Fruit fly (Drosophila melanogaster) whole organism, embryonic: ENCODE data around the gene CstF50.
A peak's percentile ranks its signal among the peaks of the same experiment; 100 is the strongest.

Source experiments
- Atf-2 ChIP-seq: fragments of 200-800 bp; sonication (Bioruptor generic); optimal IDR thresholded peaks from 2 replicates; lab custom pipeline; 2016; ENCODE audit warnings: missing biosample characterization, missing genetic modification characterization
- BEAF-32 ChIP-seq: fragments of 200-800 bp; sonication (Bioruptor generic); optimal IDR thresholded peaks from 3 replicates; lab custom pipeline; 2017; ENCODE audit warnings: missing biosample characterization, missing genetic modification characterization, mild to moderate bottlenecking, moderate library complexity, missing genetic modification reagents
- CG10267 ChIP-seq: fragments of 200-800 bp; sonication (Bioruptor generic); optimal IDR thresholded peaks from 2 replicates; lab custom pipeline; 2018; ENCODE audit warnings: missing biosample characterization, mild to moderate bottlenecking, missing genetic modification characterization, moderate library complexity
- CG11085 ChIP-seq: fragments of 200-800 bp; sonication (Bioruptor generic); IDR thresholded peaks from 2 replicates; pipeline ENCODE4 v1.3.6; 2022; ENCODE audit warnings: missing biosample characterization, missing genetic modification characterization
- CG12299 ChIP-seq: fragments of 200-800 bp; sonication (Bioruptor generic); optimal IDR thresholded peaks from 2 replicates; lab custom pipeline; 2018; ENCODE audit warnings: missing biosample characterization, mild to moderate bottlenecking, missing genetic modification characterization
- CG17612 ChIP-seq: fragments of 200-800 bp; sonication (Bioruptor generic); IDR thresholded peaks from 2 replicates; pipeline ENCODE4 v1.3.6; 2022; ENCODE audit warnings: missing biosample characterization, missing genetic modification characterization
- CG18011 ChIP-seq: fragments of 200-800 bp; sonication (Bioruptor generic); optimal IDR thresholded peaks from 2 replicates; lab custom pipeline; 2017; ENCODE audit warnings: missing biosample characterization, missing genetic modification characterization, mild to moderate bottlenecking, moderate library complexity, missing genotype
- CG2202 ChIP-seq: fragments of 200-800 bp; sonication (Bioruptor generic); optimal IDR thresholded peaks from 2 replicates; lab custom pipeline; 2018; ENCODE audit warnings: missing biosample characterization, mild to moderate bottlenecking, missing genetic modification characterization
- CG31365 ChIP-seq: fragments of 200-800 bp; sonication (Bioruptor generic); optimal IDR thresholded peaks from 2 replicates; lab custom pipeline; 2018; ENCODE audit warnings: missing biosample characterization, mild to moderate bottlenecking, missing genetic modification characterization
- CG3163 ChIP-seq: fragments of 200-800 bp; sonication (Bioruptor generic); optimal IDR thresholded peaks from 3 replicates; lab custom pipeline; 2016; ENCODE audit warnings: missing biosample characterization, missing genetic modification characterization
- CG32772 ChIP-seq: fragments of 200-800 bp; sonication (Bioruptor generic); IDR thresholded peaks from 2 replicates; pipeline ENCODE4 v1.3.6; 2022; ENCODE audit warnings: missing biosample characterization, missing genetic modification characterization
- CG34422 ChIP-seq: fragments of 200-800 bp; sonication (Bioruptor generic); IDR thresholded peaks from 3 replicates; pipeline ENCODE4 v1.3.6; 2022; ENCODE audit warnings: missing biosample characterization, missing genetic modification characterization
- CG43689 ChIP-seq: fragments of 200-800 bp; sonication (Bioruptor generic); IDR thresholded peaks from 2 replicates; pipeline ENCODE4 v1.3.6; 2022; ENCODE audit warnings: missing biosample characterization, missing genetic modification characterization
- CG6854 ChIP-seq: fragments of 200-800 bp; sonication (Bioruptor generic); optimal IDR thresholded peaks from 3 replicates; lab custom pipeline; 2017; ENCODE audit warnings: missing biosample characterization, mild to moderate bottlenecking, missing genetic modification characterization
- CG7786 ChIP-seq: fragments of 200-800 bp; sonication (Bioruptor generic); optimal IDR thresholded peaks from 2 replicates; lab custom pipeline; 2016; ENCODE audit warnings: missing biosample characterization, missing genetic modification characterization
- CG8478 ChIP-seq: fragments of >200 bp; optimal IDR thresholded peaks from 2 replicates; lab custom pipeline; 2018
- CG9932 ChIP-seq: fragments of 200-800 bp; sonication (Bioruptor generic); IDR thresholded peaks from 2 replicates; pipeline ENCODE4 v1.3.6; 2022; ENCODE audit warnings: missing biosample characterization, missing genetic modification characterization
- CHES-1-like ChIP-seq: fragments of 200-800 bp; sonication (Bioruptor generic); optimal IDR thresholded peaks from 2 replicates; lab custom pipeline; 2016; ENCODE audit warnings: missing biosample characterization, missing genetic modification characterization
- CrebB ChIP-seq: fragments of 200-800 bp; sonication (Bioruptor generic); optimal IDR thresholded peaks from 3 replicates; lab custom pipeline; 2018; ENCODE audit warnings: missing biosample characterization, mild to moderate bottlenecking, missing genetic modification characterization
- D19A ChIP-seq: fragments of 200-800 bp; optimal IDR thresholded peaks from 3 replicates; lab custom pipeline; 2019; ENCODE audit warnings: missing biosample characterization, mild to moderate bottlenecking, missing genetic modification characterization, moderate library complexity
- Dbx ChIP-seq: fragments of 200-800 bp; sonication (Bioruptor generic); IDR thresholded peaks from 3 replicates; pipeline ENCODE4 v1.3.6; 2022; ENCODE audit warnings: missing biosample characterization, missing genetic modification characterization
- Dek ChIP-seq: fragments of 200-800 bp; sonication (Bioruptor generic); optimal IDR thresholded peaks from 3 replicates; lab custom pipeline; 2019; ENCODE audit warnings: missing biosample characterization, mild to moderate bottlenecking, missing genetic modification characterization, moderate library complexity
- Doc3 ChIP-seq: fragments of 200-800 bp; sonication (Bioruptor generic); IDR thresholded peaks from 3 replicates; pipeline ENCODE4 v1.3.6; 2022; ENCODE audit warnings: missing biosample characterization, missing genetic modification characterization; ENCODE audit not compliant: partially characterized antibody
- GATAe ChIP-seq: fragments of 200-800 bp; sonication (Bioruptor generic); conservative IDR thresholded peaks from 2 replicates; pipeline ENCODE4 v1.3.6; 2022; ENCODE audit warnings: missing biosample characterization, missing genetic modification characterization
- Hand ChIP-seq: fragments of 200-800 bp; sonication (Bioruptor generic); optimal IDR thresholded peaks from 2 replicates; lab custom pipeline; 2017; ENCODE audit warnings: mild to moderate bottlenecking, missing biosample characterization, missing genetic modification reagents, missing genetic modification characterization
- Hmr ChIP-seq: fragments of 200-800 bp; sonication (Bioruptor generic); optimal IDR thresholded peaks from 3 replicates; lab custom pipeline; 2017; ENCODE audit warnings: mild to moderate bottlenecking, missing biosample characterization, missing genetic modification reagents, missing genetic modification characterization
- Hmx ChIP-seq: fragments of 200-800 bp; sonication (Bioruptor generic); optimal IDR thresholded peaks from 2 replicates; lab custom pipeline; 2016; ENCODE audit warnings: missing biosample characterization, missing genetic modification characterization
- Lhr ChIP-seq: fragments of 200-800 bp; sonication (Bioruptor generic); optimal IDR thresholded peaks from 3 replicates; lab custom pipeline; 2017; ENCODE audit warnings: mild to moderate bottlenecking, missing biosample characterization, missing genetic modification reagents, missing genetic modification characterization
- Mad ChIP-seq: fragments of 200-800 bp; sonication (Bioruptor generic); optimal IDR thresholded peaks from 2 replicates; lab custom pipeline; 2016; ENCODE audit warnings: missing biosample characterization, missing genetic modification characterization
- NC2α ChIP-seq: fragments of 200-800 bp; sonication (Bioruptor generic); optimal IDR thresholded peaks from 2 replicates; lab custom pipeline; 2016; ENCODE audit warnings: missing biosample characterization, missing genetic modification characterization
- Nf-YA ChIP-seq: fragments of 200-800 bp; sonication (Bioruptor generic); IDR thresholded peaks from 2 replicates; pipeline ENCODE4 v1.3.6; 2022; ENCODE audit warnings: missing biosample characterization, missing genetic modification characterization
- Sox102F ChIP-seq: fragments of 200-800 bp; sonication (Bioruptor generic); optimal IDR thresholded peaks from 2 replicates; lab custom pipeline; 2018; ENCODE audit warnings: missing biosample characterization, mild to moderate bottlenecking, missing genetic modification characterization, moderate library complexity
- Spps ChIP-seq: fragments of 200-800 bp; sonication (Bioruptor generic); optimal IDR thresholded peaks from 2 replicates; lab custom pipeline; 2018; ENCODE audit warnings: missing biosample characterization, mild to moderate bottlenecking, missing genetic modification characterization
- ap ChIP-seq: fragments of 200-800 bp; sonication (Bioruptor generic); IDR thresholded peaks from 2 replicates; pipeline ENCODE4 v1.3.6; 2022; ENCODE audit warnings: missing biosample characterization, missing genetic modification characterization
- bab2 ChIP-seq: fragments of 200-800 bp; sonication (Bioruptor generic); optimal IDR thresholded peaks from 2 replicates; lab custom pipeline; 2016; ENCODE audit warnings: missing biosample characterization, missing genetic modification characterization
- chif ChIP-seq, 2 experiments: fragments of 200-800 bp; sonication (Bioruptor generic); optimal IDR thresholded peaks; 3 replicates each; lab custom pipeline; 2016; ENCODE audit warnings: missing biosample characterization in 2 of 2, missing genetic modification characterization in 2 of 2
- chn ChIP-seq: fragments of 200-800 bp; sonication (Bioruptor generic); optimal IDR thresholded peaks from 2 replicates; lab custom pipeline; 2016; ENCODE audit warnings: missing biosample characterization, missing genetic modification characterization
- dan ChIP-seq: fragments of 200-800 bp; sonication (Bioruptor generic); IDR thresholded peaks from 2 replicates; pipeline ENCODE4 v1.3.6; 2022; ENCODE audit warnings: missing biosample characterization, missing genetic modification characterization
- esg ChIP-seq: fragments of 200-800 bp; sonication (Bioruptor generic); conservative IDR thresholded peaks from 2 replicates; pipeline ENCODE4 v1.3.6; 2022; ENCODE audit warnings: missing biosample characterization, missing genetic modification characterization
- ham ChIP-seq: fragments of 200-800 bp; sonication (Bioruptor generic); IDR thresholded peaks from 2 replicates; pipeline ENCODE4 v1.3.6; 2022; ENCODE audit warnings: missing biosample characterization, missing genetic modification characterization
- hth ChIP-seq: fragments of >200 bp; optimal IDR thresholded peaks from 2 replicates; lab custom pipeline; 2017; ENCODE audit warnings: inconsistent platforms
- ken ChIP-seq: fragments of 200-800 bp; sonication (Bioruptor generic); IDR thresholded peaks from 3 replicates; pipeline ENCODE4 v1.3.6; 2022; ENCODE audit warnings: missing biosample characterization, missing genetic modification characterization
- lbe ChIP-seq: fragments of 200-800 bp; sonication (Bioruptor generic); optimal IDR thresholded peaks from 2 replicates; lab custom pipeline; 2016; ENCODE audit warnings: missing biosample characterization, mild to moderate bottlenecking, missing genetic modification characterization
- nerfin-2 ChIP-seq: fragments of 200-800 bp; sonication (Bioruptor generic); IDR thresholded peaks from 2 replicates; pipeline ENCODE4 v1.3.6; 2022; ENCODE audit warnings: missing biosample characterization, missing genetic modification characterization; ENCODE audit not compliant: partially characterized antibody
- p53 ChIP-seq: fragments of 200-800 bp; sonication (Bioruptor generic); optimal IDR thresholded peaks from 2 replicates; lab custom pipeline; 2016; ENCODE audit warnings: missing biosample characterization, missing genetic modification characterization
- sc ChIP-seq, 3 experiments: fragments of >200 bp in 2 of 3; fragments of 200-800 bp in 1 of 3; sonication (Bioruptor generic) in 1 of 3; optimal IDR thresholded peaks; 2 replicates in 2 of 3; 3 replicates in 1 of 3; lab custom pipeline; 2017; ENCODE audit warnings: mild to moderate bottlenecking in 1 of 3, missing biosample characterization in 1 of 3, missing genetic modification characterization in 1 of 3, missing genetic modification reagents in 1 of 3
- sna ChIP-seq: fragments of 200-800 bp; sonication (Bioruptor generic); IDR thresholded peaks from 2 replicates; pipeline ENCODE4 v1.3.6; 2022; ENCODE audit warnings: missing biosample characterization, missing genetic modification characterization; ENCODE audit not compliant: partially characterized antibody
- trem ChIP-seq: fragments of 200-800 bp; optimal IDR thresholded peaks from 3 replicates; lab custom pipeline; 2019; ENCODE audit warnings: missing biosample characterization, mild to moderate bottlenecking, missing genetic modification characterization, moderate library complexity
- vfl ChIP-seq: fragments of 200-800 bp; sonication (Bioruptor generic); optimal IDR thresholded peaks from 2 replicates; lab custom pipeline; 2016; ENCODE audit warnings: missing biosample characterization, missing genetic modification characterization
- wek ChIP-seq: fragments of 200-800 bp; sonication (Bioruptor generic); optimal IDR thresholded peaks from 3 replicates; lab custom pipeline; 2018; ENCODE audit warnings: missing biosample characterization, mild to moderate bottlenecking, missing genetic modification characterization, moderate library complexity

Gene CstF50

DNA sequence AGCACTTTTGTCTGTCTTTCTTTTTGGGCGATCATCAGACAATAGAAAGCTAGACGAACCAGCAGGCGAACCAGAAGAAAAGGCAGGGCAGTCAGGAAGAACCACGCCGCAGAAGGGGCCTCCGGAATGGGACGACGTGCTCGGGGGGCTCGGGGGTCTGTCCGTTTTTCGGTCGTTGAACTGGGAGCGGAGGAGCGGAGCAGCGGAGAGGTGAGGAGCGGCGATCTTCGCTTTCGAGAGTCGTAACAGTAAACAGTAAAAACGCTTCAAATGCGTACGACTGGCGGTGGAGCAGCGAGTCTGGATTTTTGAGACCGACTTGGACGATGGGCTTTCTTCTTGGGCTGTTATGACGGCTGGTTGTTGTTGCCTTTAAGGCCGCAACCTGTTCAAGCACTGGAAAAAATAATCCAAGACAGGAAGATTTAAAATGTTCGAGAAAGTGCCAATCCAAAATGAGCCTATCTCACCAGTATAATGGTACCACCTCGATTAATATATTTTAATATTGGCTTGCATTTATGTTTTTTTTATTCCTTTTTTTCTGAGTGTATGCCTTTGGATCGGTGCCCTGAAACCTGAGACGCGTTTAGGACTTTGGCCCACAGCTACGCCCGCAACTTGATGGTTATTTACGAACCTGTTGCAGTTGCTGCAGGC is 49.9 kb downstream of the CstF50 start (continued):
- TF ChIP-seq Mad (GFP tag; lab: Kevin White, UChicago) = peak; percentile 88
- peak; percentile 68 for TF ChIP-seq CHES-1-like (GFP tag; lab: Kevin White, UChicago)
- TF ChIP-seq sna (GFP tag; lab: Robert Waterston, UW) = no peak
- TF ChIP-seq CG10267 (tag; lab: Kevin White, UChicago) = peak; percentile 87
- TF ChIP-seq hth (lab: Kevin White, UChicago) = no peak
- TF ChIP-seq trem (tag; lab: Kevin White, UChicago) = peak; percentile 89
- peak; percentile 27 for TF ChIP-seq Hand
- peak; percentile 84 for TF ChIP-seq Atf-2 (GFP tag; lab: Kevin White, UChicago)
- no peak for TF ChIP-seq CG8478 (lab: Kevin White, UChicago)
- TF ChIP-seq Dek (tag; lab: Kevin White, UChicago) = peak; percentile 37
- TF ChIP-seq GATAe (GFP tag; lab: Robert Waterston, UW) = no peak
- TF ChIP-seq CG17612 (GFP tag; lab: Robert Waterston, UW) = peak; percentile 37; the same call in 1 of the 2 replicates
- no peak for TF ChIP-seq ham (GFP tag; lab: Robert Waterston, UW)
- peak; percentile 91 for TF ChIP-seq Lhr
- TF ChIP-seq CG32772 (GFP tag; lab: Robert Waterston, UW) = peak; percentile 88
- peak; percentile 39; the same call in 1 of the 2 replicates for TF ChIP-seq CG11085 (GFP tag; lab: Robert Waterston, UW)
- TF ChIP-seq CG7786 (GFP tag; lab: Kevin White, UChicago) = peak; percentile 72
- TF ChIP-seq CG12299 (tag; lab: Kevin White, UChicago) = peak; percentile 61
- TF ChIP-seq CrebB (tag; lab: Kevin White, UChicago) = peak; percentile 67
- peak; percentile 61 for TF ChIP-seq dan (GFP tag; lab: Robert Waterston, UW)
- no peak for TF ChIP-seq CG43689
- TF ChIP-seq bab2 (GFP tag; lab: Kevin White, UChicago) = peak; percentile 83
- peak; percentile 74 for TF ChIP-seq wek
- TF ChIP-seq Doc3 = no peak
- no peak for TF ChIP-seq Dbx (GFP tag; lab: Robert Waterston, UW)
- peak; percentile 49 for TF ChIP-seq CG3163 (GFP tag; lab: Kevin White, UChicago)
- peak; percentile 92 for TF ChIP-seq ken (GFP tag; lab: Robert Waterston, UW)
- no peak for TF ChIP-seq BEAF-32 (GFP tag; lab: Kevin White, UChicago)
- peak; percentile 62 for TF ChIP-seq CG31365 (tag; lab: Kevin White, UChicago)
- peak; percentile 22 for TF ChIP-seq CG18011 (GFP tag; lab: Kevin White, UChicago)
- TF ChIP-seq chif (GFP tag; optimal IDR thresholded peaks at IDR 0.05; lab: Kevin White, UChicago) = peak; percentile 80 to 95
- TF ChIP-seq Hmx (GFP tag; lab: Kevin White, UChicago) = peak; percentile 52
- TF ChIP-seq chn (GFP tag; lab: Kevin White, UChicago) = peak; percentile 93
- peak; percentile 73 for TF ChIP-seq NC2α (GFP tag; lab: Kevin White, UChicago)
- TF ChIP-seq ap (GFP tag; lab: Robert Waterston, UW) = peak; percentile 78
- TF ChIP-seq Nf-YA = peak; percentile 82
- peak; percentile 6 for TF ChIP-seq Hmr (GFP tag; lab: Kevin White, UChicago)
- TF ChIP-seq vfl (GFP tag; lab: Kevin White, UChicago) = no peak
- TF ChIP-seq lbe (GFP tag; lab: Kevin White, UChicago) = peak; percentile 76
- peak; percentile 92 for TF ChIP-seq Sox102F
- peak; percentile 89 for TF ChIP-seq D19A (tag; lab: Kevin White, UChicago)
- no peak for TF ChIP-seq nerfin-2 (GFP tag; lab: Robert Waterston, UW)
- TF ChIP-seq sc (optimal IDR thresholded peaks at IDR 0.05; lab: Kevin White, UChicago) = no peak
- TF ChIP-seq sc (GFP tag; optimal IDR thresholded peaks at IDR 0.05; lab: Kevin White, UChicago) = peak; percentile 95
- peak; percentile 38 for TF ChIP-seq p53 (GFP tag; lab: Kevin White, UChicago)
- TF ChIP-seq esg (GFP tag; lab: Robert Waterston, UW) = peak; percentile 74
- peak; percentile 94 for TF ChIP-seq CG2202 (tag; lab: Kevin White, UChicago)
- peak; percentile 95 for TF ChIP-seq Spps (tag; lab: Kevin White, UChicago)
- TF ChIP-seq CG6854 (GFP tag; lab: Kevin White, UChicago) = peak; percentile 24
- TF ChIP-seq CG9932 (GFP tag; lab: Robert Waterston, UW) = no peak
- peak; percentile 75; the same call in 2 of the 3 replicates for TF ChIP-seq CG34422 (GFP tag; lab: Robert Waterston, UW)
